Worm (Caenorhabditis elegans): ENCODE data around the gene B0034.2.

Gene B0034.2

ce11 chrII:5942593-5942992 is 1.6 kb downstream of the B0034.2 start, which contains the start of gene F28B12.1:
Gene F28B12.1, plus strand, starts transcription at chrII:5942927.
- 0 out of 2 replicates have a peak, but pooled peaks have one; percentile 29 for TF ChIP-seq ztf-23 (GFP tag; IDR thresholded peaks at IDR 0.05)
- TF ChIP-seq med-1 (GFP tag; optimal IDR thresholded peaks at IDR 0.05; ENCODE audit: insufficient read depth) = no peak

ce11 chrII:5940815-5941214 is 3.4 kb downstream of the B0034.2 start, which contains the start of gene F28B12.6:
Gene F28B12.6, plus strand, starts transcription at chrII:5940863.
- no peak for TF ChIP-seq klf-2 (GFP tag; conservative IDR thresholded peaks at IDR 0.05)
- TF ChIP-seq flt-1 (GFP tag; IDR thresholded peaks at IDR 0.05) = no peak
- TF ChIP-seq cog-1 (tag; optimal IDR thresholded peaks at IDR 0.05) = no peak
- TF ChIP-seq ref-1 (GFP tag; conservative IDR thresholded peaks at IDR 0.05) = no peak
- no peak for TF ChIP-seq T22C8.4 (GFP tag; IDR thresholded peaks at IDR 0.05)
- TF ChIP-seq ztf-23 (GFP tag; IDR thresholded peaks at IDR 0.05) = no peak
- TF ChIP-seq med-1 (GFP tag; optimal IDR thresholded peaks at IDR 0.05; ENCODE audit: insufficient read depth) = no peak
- TF ChIP-seq tab-1 (GFP tag; IDR thresholded peaks at IDR 0.05) = no peak
- no peak for TF ChIP-seq ztf-29 (GFP tag; IDR thresholded peaks at IDR 0.05)

- TF ChIP-seq med-1 (GFP tag; optimal IDR thresholded peaks at IDR 0.05; ENCODE audit: insufficient read depth) (no peak), ztf-23 (GFP tag; IDR thresholded peaks at IDR 0.05) (no peak), ztf-29 (GFP tag; IDR thresholded peaks at IDR 0.05) (no peak), T22C8.4 (GFP tag; IDR thresholded peaks at IDR 0.05) (no peak), klf-2 (GFP tag; conservative IDR thresholded peaks at IDR 0.05) (no peak), ref-1 (GFP tag; conservative IDR thresholded peaks at IDR 0.05) (no peak), tab-1 (GFP tag; IDR thresholded peaks at IDR 0.05) (no peak), cog-1 (tag; optimal IDR thresholded peaks at IDR 0.05) (no peak), flt-1 (GFP tag; IDR thresholded peaks at IDR 0.05) (no peak)
Observed at ce11 chrII:5936009-5936408, 8.2 kb downstream of the B0034.2 start.

- TF ChIP-seq flt-1 (GFP tag; IDR thresholded peaks at IDR 0.05) = no peak
- 0 out of 2 replicates have a peak, but pooled peaks have one; percentile 6 for TF ChIP-seq T22C8.4 (GFP tag; IDR thresholded peaks at IDR 0.05)
Observed at ce11 chrII:5933962-5934422, 10.2 kb downstream of the B0034.2 start.

- TF ChIP-seq ref-1 (GFP tag; conservative IDR thresholded peaks at IDR 0.05) = no peak
- TF ChIP-seq ztf-23 (GFP tag; IDR thresholded peaks at IDR 0.05) = 0 out of 2 replicates have a peak, but pooled peaks have one; percentile 38
- no peak for TF ChIP-seq cog-1 (tag; optimal IDR thresholded peaks at IDR 0.05)
- TF ChIP-seq klf-2 (GFP tag; conservative IDR thresholded peaks at IDR 0.05) = 0 out of 2 replicates have a peak, but pooled peaks have one; percentile 36
- 0 out of 2 replicates have a peak, but pooled peaks have one; percentile 59 for TF ChIP-seq tab-1 (GFP tag; IDR thresholded peaks at IDR 0.05)
- no peak for TF ChIP-seq flt-1 (GFP tag; IDR thresholded peaks at IDR 0.05)
- TF ChIP-seq ztf-29 (GFP tag; IDR thresholded peaks at IDR 0.05) = no peak
- TF ChIP-seq med-1 (GFP tag; optimal IDR thresholded peaks at IDR 0.05; ENCODE audit: insufficient read depth) = no peak
- no peak for TF ChIP-seq T22C8.4 (GFP tag; IDR thresholded peaks at IDR 0.05)
Observed at ce11 chrII:5933133-5933532, 11.0 kb downstream of the B0034.2 start.

ce11 chrII:5931904-5932764 is 12.0 kb downstream of the B0034.2 start:
- no peak for TF ChIP-seq ref-1 (GFP tag; conservative IDR thresholded peaks at IDR 0.05)
- no peak for TF ChIP-seq klf-2 (GFP tag; conservative IDR thresholded peaks at IDR 0.05)
- no peak for TF ChIP-seq ztf-29 (GFP tag; IDR thresholded peaks at IDR 0.05)
- TF ChIP-seq flt-1 (GFP tag; IDR thresholded peaks at IDR 0.05) = no peak
- TF ChIP-seq ztf-23 (GFP tag; IDR thresholded peaks at IDR 0.05) = no peak
- TF ChIP-seq tab-1 (GFP tag; IDR thresholded peaks at IDR 0.05) = no peak
- no peak for TF ChIP-seq cog-1 (tag; optimal IDR thresholded peaks at IDR 0.05)
- TF ChIP-seq T22C8.4 (GFP tag; IDR thresholded peaks at IDR 0.05) = no peak
- TF ChIP-seq med-1 (GFP tag; optimal IDR thresholded peaks at IDR 0.05; ENCODE audit: insufficient read depth) = no peak

ce11 chrII:5931109-5931508 is 13.1 kb downstream of the B0034.2 start:
- TF ChIP-seq klf-2 (GFP tag; conservative IDR thresholded peaks at IDR 0.05) (no peak), med-1 (GFP tag; optimal IDR thresholded peaks at IDR 0.05; ENCODE audit: insufficient read depth) (no peak), tab-1 (GFP tag; IDR thresholded peaks at IDR 0.05) (no peak), T22C8.4 (GFP tag; IDR thresholded peaks at IDR 0.05) (no peak), ztf-23 (GFP tag; IDR thresholded peaks at IDR 0.05) (no peak), ref-1 (GFP tag; conservative IDR thresholded peaks at IDR 0.05) (no peak), ztf-29 (GFP tag; IDR thresholded peaks at IDR 0.05) (no peak), flt-1 (GFP tag; IDR thresholded peaks at IDR 0.05) (no peak), cog-1 (tag; optimal IDR thresholded peaks at IDR 0.05) (no peak)

ce11 chrII:5930095-5930653 is 14.0 kb downstream of the B0034.2 start:
- TF ChIP-seq tab-1 (GFP tag; IDR thresholded peaks at IDR 0.05) (no peak), ztf-23 (GFP tag; IDR thresholded peaks at IDR 0.05) (no peak), ref-1 (GFP tag; conservative IDR thresholded peaks at IDR 0.05) (no peak), flt-1 (GFP tag; IDR thresholded peaks at IDR 0.05) (no peak), klf-2 (GFP tag; conservative IDR thresholded peaks at IDR 0.05) (no peak), ztf-29 (GFP tag; IDR thresholded peaks at IDR 0.05) (no peak), med-1 (GFP tag; optimal IDR thresholded peaks at IDR 0.05; ENCODE audit: insufficient read depth) (no peak), T22C8.4 (GFP tag; IDR thresholded peaks at IDR 0.05) (no peak), cog-1 (tag; optimal IDR thresholded peaks at IDR 0.05) (no peak)

- no peak for TF ChIP-seq klf-2 (GFP tag; conservative IDR thresholded peaks at IDR 0.05)
- TF ChIP-seq ztf-29 (GFP tag; IDR thresholded peaks at IDR 0.05) = no peak
- no peak for TF ChIP-seq med-1 (GFP tag; optimal IDR thresholded peaks at IDR 0.05; ENCODE audit: insufficient read depth)
- no peak for TF ChIP-seq ztf-23 (GFP tag; IDR thresholded peaks at IDR 0.05)
- TF ChIP-seq tab-1 (GFP tag; IDR thresholded peaks at IDR 0.05) = no peak
- no peak for TF ChIP-seq ref-1 (GFP tag; conservative IDR thresholded peaks at IDR 0.05)
- no peak for TF ChIP-seq T22C8.4 (GFP tag; IDR thresholded peaks at IDR 0.05)
- TF ChIP-seq flt-1 (GFP tag; IDR thresholded peaks at IDR 0.05) = no peak
- no peak for TF ChIP-seq cog-1 (tag; optimal IDR thresholded peaks at IDR 0.05)
Observed at ce11 chrII:5928502-5928901, 15.7 kb downstream of the B0034.2 start, which contains the start of gene egl-44. Gene egl-44, plus strand, starts transcription at chrII:5928802.

Data from whole organism, midembryonic.